Fruit fly (Drosophila melanogaster): ENCODE data around the gene Saf-B.

The Saf-B gene

dm6 chr3R:24857459-24857858 is 40.2 kb downstream of the Saf-B start, which contains the start of gene CAH4:
Gene CAH4 (minus strand): TSS chr3R:24857559.
- TF ChIP-seq psq (optimal IDR thresholded peaks at IDR 0.05) (no peak), pan (optimal IDR thresholded peaks at IDR 0.05) (no peak), EcR (GFP tag; optimal IDR thresholded peaks at IDR 0.05) (no peak), usp (GFP tag; optimal IDR thresholded peaks at IDR 0.05) (no peak), CG8478 (optimal IDR thresholded peaks at IDR 0.05) (no peak), Dll (optimal IDR thresholded peaks at IDR 0.05) (no peak)

DNA sequence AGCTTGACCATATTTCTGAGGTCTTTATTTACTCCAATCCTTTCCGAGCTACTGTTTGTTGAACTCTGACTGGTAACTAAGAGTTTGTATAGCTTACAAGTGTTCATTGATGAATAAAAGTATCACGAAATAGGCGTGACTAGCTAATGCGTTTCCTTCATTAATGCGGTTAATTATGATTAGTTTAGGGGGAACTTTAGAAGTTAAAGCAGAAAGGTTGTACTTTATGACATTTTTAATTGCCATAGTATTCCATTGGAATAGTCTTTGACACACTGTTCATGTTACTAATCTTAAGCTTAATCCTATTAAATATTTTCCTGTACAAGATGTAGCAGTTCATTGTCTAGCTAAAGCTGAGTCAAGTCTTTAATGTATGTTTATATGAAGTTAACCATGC is 42.4 kb downstream of the Saf-B start, which contains the start of gene ppk22:
TSS of gene ppk22 (minus strand) at position 101 of the 400 bp plus-strand sequence.
- TF ChIP-seq EcR (GFP tag; optimal IDR thresholded peaks at IDR 0.05) (no peak), Dll (optimal IDR thresholded peaks at IDR 0.05) (no peak), CG8478 (optimal IDR thresholded peaks at IDR 0.05) (no peak)

DNA sequence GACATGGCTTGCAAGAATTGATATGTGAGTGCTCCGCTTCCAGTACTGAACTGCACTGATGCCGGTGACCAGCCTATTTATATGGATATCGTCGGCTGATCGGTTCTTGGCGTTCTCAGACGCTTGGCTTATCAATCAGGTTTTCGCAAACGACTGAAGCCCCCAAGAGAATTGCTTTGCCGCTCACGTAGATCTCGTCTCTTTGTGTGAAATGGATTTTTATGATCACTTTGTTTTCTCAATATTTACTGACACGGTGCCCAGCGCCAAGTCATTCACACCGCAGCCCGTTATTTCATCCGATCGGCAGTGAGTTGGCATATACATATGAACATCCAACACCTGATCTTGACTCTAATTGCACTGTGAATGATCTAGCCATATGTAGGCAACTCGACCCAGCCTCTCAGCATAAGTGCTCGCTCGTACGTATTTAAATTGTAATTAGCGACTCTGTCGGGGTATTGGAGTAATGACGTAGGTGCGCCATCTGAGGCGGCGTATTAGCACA is 43.1 kb downstream of the Saf-B start, which contains the start of gene CG13639:
TSS of gene CG13639 (minus strand) at position 51 of the 511 bp plus-strand sequence.
- TF ChIP-seq psq (optimal IDR thresholded peaks at IDR 0.05), result no peak
- no peak for TF ChIP-seq usp (GFP tag; optimal IDR thresholded peaks at IDR 0.05)
- no peak for TF ChIP-seq Dll (optimal IDR thresholded peaks at IDR 0.05)
- TF ChIP-seq CG8478 (optimal IDR thresholded peaks at IDR 0.05), result no peak
- TF ChIP-seq pan (optimal IDR thresholded peaks at IDR 0.05), result no peak
- TF ChIP-seq EcR (GFP tag; optimal IDR thresholded peaks at IDR 0.05), result no peak

dm6 chr3R:24862065-24862464 is 44.8 kb downstream of the Saf-B start, which contains the start of gene CG13640:
Gene CG13640 (minus strand): TSS chr3R:24862165.
- TF ChIP-seq Dll (optimal IDR thresholded peaks at IDR 0.05), result no peak
- TF ChIP-seq psq (optimal IDR thresholded peaks at IDR 0.05), result no peak
- no peak for TF ChIP-seq pan (optimal IDR thresholded peaks at IDR 0.05)

- no peak for TF ChIP-seq psq (optimal IDR thresholded peaks at IDR 0.05)
- no peak for TF ChIP-seq pan (optimal IDR thresholded peaks at IDR 0.05)
- TF ChIP-seq usp (GFP tag; optimal IDR thresholded peaks at IDR 0.05), result no peak
- TF ChIP-seq EcR (GFP tag; optimal IDR thresholded peaks at IDR 0.05), result no peak
- TF ChIP-seq CG8478 (optimal IDR thresholded peaks at IDR 0.05), result no peak
- TF ChIP-seq Dll (optimal IDR thresholded peaks at IDR 0.05), result no peak
These were observed 45.4 kb downstream of the Saf-B start, which contains the start of gene CG7016 for dm6 chr3R:24862574-24863089. Gene CG7016 (plus strand): TSS chr3R:24862931.

DNA sequence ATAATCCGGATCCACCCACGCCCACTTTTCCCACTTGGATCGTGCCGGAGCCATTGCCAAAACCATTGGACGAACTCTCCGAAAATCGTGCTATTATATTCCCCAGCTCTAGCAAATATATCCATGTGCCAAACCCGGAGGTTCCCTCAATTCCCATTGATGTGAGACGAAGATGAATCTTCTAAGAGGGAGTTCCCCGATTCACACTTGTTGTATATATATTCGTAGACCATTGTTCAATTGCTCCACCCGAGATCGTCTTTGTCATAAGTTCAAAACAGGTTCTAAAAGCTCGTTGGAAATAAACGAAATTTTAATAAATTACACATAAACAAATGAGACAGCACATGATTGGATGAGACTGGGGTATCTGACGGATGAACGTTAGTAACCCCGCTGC is 46.6 kb downstream of the Saf-B start:
- TF ChIP-seq Dll (optimal IDR thresholded peaks at IDR 0.05) (no peak), usp (GFP tag; optimal IDR thresholded peaks at IDR 0.05) (no peak), CG8478 (optimal IDR thresholded peaks at IDR 0.05) (no peak), EcR (GFP tag; optimal IDR thresholded peaks at IDR 0.05) (no peak), psq (optimal IDR thresholded peaks at IDR 0.05) (no peak), pan (optimal IDR thresholded peaks at IDR 0.05) (no peak)

dm6 chr3R:24864719-24865400 is 47.6 kb downstream of the Saf-B start, which contains the start of the genes Srg1 and Elal:
Gene Srg1 (minus strand): TSS chr3R:24864732.
Gene Elal (plus strand): TSS chr3R:24865350.
- TF ChIP-seq psq (optimal IDR thresholded peaks at IDR 0.05) (no peak), usp (GFP tag; optimal IDR thresholded peaks at IDR 0.05) (no peak), EcR (GFP tag; optimal IDR thresholded peaks at IDR 0.05) (no peak), Dll (optimal IDR thresholded peaks at IDR 0.05) (no peak), CG8478 (optimal IDR thresholded peaks at IDR 0.05) (no peak), pan (optimal IDR thresholded peaks at IDR 0.05) (no peak)

DNA sequence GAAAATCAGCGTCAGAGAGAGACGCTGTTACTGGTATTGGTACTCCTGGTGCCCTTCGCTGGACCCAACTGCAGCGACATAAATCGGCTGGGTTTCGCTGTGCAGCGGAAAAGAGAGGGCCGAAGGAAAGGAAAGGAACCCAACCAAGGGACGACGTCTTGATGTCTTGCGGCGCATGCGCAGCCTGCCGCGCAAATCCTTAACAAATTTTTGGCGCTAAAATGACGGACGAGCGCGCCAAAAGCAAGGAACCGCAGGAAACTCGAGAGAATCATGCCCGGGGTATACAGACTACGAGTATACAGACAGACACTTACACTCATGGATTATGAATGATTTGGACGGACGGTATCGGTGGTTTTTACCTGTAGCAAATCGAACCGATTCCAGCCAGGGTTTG is 49.7 kb downstream of the Saf-B start:
- TF ChIP-seq CG8478 (optimal IDR thresholded peaks at IDR 0.05) (no peak), pan (optimal IDR thresholded peaks at IDR 0.05) (no peak), psq (optimal IDR thresholded peaks at IDR 0.05) (no peak), usp (GFP tag; optimal IDR thresholded peaks at IDR 0.05) (no peak), Dll (optimal IDR thresholded peaks at IDR 0.05) (no peak), EcR (GFP tag; optimal IDR thresholded peaks at IDR 0.05) (no peak)

DNA sequence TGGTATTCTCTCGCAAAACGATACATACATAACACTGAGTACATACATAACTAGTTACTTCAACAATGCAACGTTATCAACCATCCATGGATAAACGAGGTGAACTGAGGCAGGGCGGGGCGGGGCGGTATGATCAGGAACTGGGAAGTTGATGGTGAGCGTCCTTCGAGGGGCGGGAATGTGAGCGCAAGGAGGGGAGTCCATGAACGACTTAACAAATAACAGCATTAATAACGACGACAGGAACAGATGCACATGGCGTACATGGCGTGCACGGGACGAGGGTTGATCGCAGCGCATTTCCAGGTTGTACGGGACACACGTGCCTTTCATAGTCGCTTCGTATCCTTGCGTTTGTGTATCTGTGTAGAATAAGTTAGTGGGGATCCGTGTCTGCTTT is 50.7 kb downstream of the Saf-B start:
- TF ChIP-seq CG8478 (optimal IDR thresholded peaks at IDR 0.05), result no peak
- TF ChIP-seq pan (optimal IDR thresholded peaks at IDR 0.05), result no peak
- TF ChIP-seq Dll (optimal IDR thresholded peaks at IDR 0.05), result no peak
- no peak for TF ChIP-seq psq (optimal IDR thresholded peaks at IDR 0.05)
- TF ChIP-seq usp (GFP tag; optimal IDR thresholded peaks at IDR 0.05), result no peak
- no peak for TF ChIP-seq EcR (GFP tag; optimal IDR thresholded peaks at IDR 0.05)

- TF ChIP-seq CG8478 (optimal IDR thresholded peaks at IDR 0.05), result no peak
These were observed 53.3 kb downstream of the Saf-B start, which contains the start of gene CycB3 for dm6 chr3R:24870389-24871048. Gene CycB3 (minus strand): TSS chr3R:24870816.

All from whole organism.